Worm (Caenorhabditis elegans): ENCODE data around the gene ZK673.1.

DNA sequence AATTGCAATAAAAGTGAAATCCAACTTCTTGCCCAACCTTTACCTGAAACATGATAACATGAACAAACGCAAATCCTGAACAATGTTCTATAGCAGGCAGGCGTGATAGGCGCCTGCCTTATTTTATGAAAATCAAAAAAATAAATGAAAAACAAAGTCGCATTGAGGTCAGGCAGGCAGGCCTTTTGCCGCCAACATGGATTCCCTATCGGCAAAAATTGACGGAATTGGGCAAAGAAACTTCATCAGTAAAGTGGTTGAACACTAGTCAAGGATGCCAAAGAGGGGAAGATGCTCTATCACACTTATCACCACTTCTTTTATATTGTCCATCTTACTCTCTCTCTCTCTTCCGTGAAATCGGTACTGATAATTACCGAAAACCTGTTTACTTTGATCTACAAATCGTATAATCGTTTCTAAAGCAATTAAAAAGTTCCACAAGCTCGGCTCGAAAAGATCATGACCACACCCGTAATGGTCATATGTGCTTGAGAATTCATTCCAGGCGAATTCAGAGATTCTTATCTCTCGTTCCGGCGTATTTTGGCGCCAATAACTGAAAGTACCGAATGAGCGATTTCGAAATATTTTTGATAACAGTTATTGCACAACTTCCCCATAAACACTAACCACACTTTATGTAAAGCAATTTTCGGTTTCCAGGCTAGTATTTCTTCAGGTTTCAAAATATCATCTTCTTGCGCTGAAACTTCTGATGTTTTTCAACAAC, 39.0 kb downstream of the ZK673.1 start, which contains the start of the genes clec-60 and ZK666.11:
- no peak for TF ChIP-seq him-1 (tag; optimal IDR thresholded peaks at IDR 0.05)
- no peak for TF ChIP-seq dao-5 (tag; optimal IDR thresholded peaks at IDR 0.05)

All from whole organism, L4/young adult.